Fruit fly (Drosophila melanogaster): ENCODE measurements around the gene Rab7.

- no peak for TF ChIP-seq CG8119 (GFP tag; IDR thresholded peaks at IDR 0.05)
- TF ChIP-seq svp (GFP tag), result no peak
- TF ChIP-seq CG1621 (tag; optimal IDR thresholded peaks at IDR 0.05), result no peak
- no peak for TF ChIP-seq fd85E (GFP tag; optimal IDR thresholded peaks at IDR 0.05)
- no peak for TF ChIP-seq CG15336 (GFP tag; IDR thresholded peaks at IDR 0.05)
- TF ChIP-seq CG31627 (GFP tag; optimal IDR thresholded peaks at IDR 0.05), result no peak
- TF ChIP-seq CG32006 (GFP tag; optimal IDR thresholded peaks at IDR 0.05), result no peak
- no peak for TF ChIP-seq CG3919 (GFP tag; optimal IDR thresholded peaks at IDR 0.05)
- no peak for TF ChIP-seq CG3032 (tag; optimal IDR thresholded peaks at IDR 0.05)
- no peak for TF ChIP-seq OdsH (GFP tag; optimal IDR thresholded peaks at IDR 0.05)
- no peak for TF ChIP-seq CG16779 (tag; optimal IDR thresholded peaks at IDR 0.05)
- no peak for TF ChIP-seq Sox14 (GFP tag; optimal IDR thresholded peaks at IDR 0.05)
These were observed 34.4 kb downstream of the Rab7 start for dm6 chr3R:24027222-24027621.
